Worm (Caenorhabditis elegans) whole organism, L4 larva: ENCODE data around the gene T01H10.11.

Experiments used
- ceh-20 ChIP-seq: fragments of 200-800 bp; sonication (Bioruptor generic); IDR thresholded peaks from 2 replicates; pipeline ENCODE4 v1.3.6; 2022; ENCODE audit warnings: missing genetic modification reagents, missing genetic modification characterization, missing compliant biosample characterization
- dmd-9 ChIP-seq: fragments of 200-800 bp; sonication (Bioruptor generic); IDR thresholded peaks from 2 replicates; pipeline ENCODE4 v1.3.6; 2022; ENCODE audit warnings: missing genetic modification reagents, missing genetic modification characterization, missing compliant biosample characterization
- dve-1 ChIP-seq: sonication (generic microtip); optimal IDR thresholded peaks from 2 replicates; lab custom pipeline; 2017; ENCODE audit warnings: antibody characterized with exemption, mild to moderate bottlenecking, missing genetic modification characterization, missing compliant biosample characterization; ENCODE audit not compliant: insufficient read depth
- fos-1 ChIP-seq: fragments of 150-350 bp; optimal IDR thresholded peaks from 2 replicates; lab custom pipeline; 2014; ENCODE audit warnings: missing biosample characterization, missing genetic modification characterization
- madf-9 ChIP-seq: fragments of 200-800 bp; sonication (Bioruptor generic); conservative IDR thresholded peaks from 2 replicates; pipeline ENCODE4 v1.3.6; 2022; ENCODE audit warnings: missing genetic modification reagents, missing genetic modification characterization, missing compliant biosample characterization
- nhr-28 ChIP-seq: fragments of 150-350 bp; optimal IDR thresholded peaks from 2 replicates; lab custom pipeline; 2014; ENCODE audit warnings: missing biosample characterization, missing genetic modification characterization
- nhr-76 ChIP-seq: fragments of 150-350 bp; optimal IDR thresholded peaks from 2 replicates; lab custom pipeline; 2014; ENCODE audit warnings: missing biosample characterization, missing genetic modification characterization
- pha-4 ChIP-seq, 2 experiments: fragments of 150-350 bp in 1 of 2; fragments of 200-800 bp in 1 of 2; sonication (Bioruptor generic) in 1 of 2; IDR thresholded peaks in 1 of 2; optimal IDR thresholded peaks in 1 of 2; 2 replicates each; pipeline versions ENCODE4 v1.3.6 to Lab custom; 2014 to 2022; ENCODE audit warnings: missing genetic modification characterization in 2 of 2, missing genetic modification reagents in 2 of 2, missing biosample characterization in 1 of 2, missing compliant biosample characterization in 1 of 2
- pqm-1 ChIP-seq: sonication (generic microtip); optimal IDR thresholded peaks from 2 replicates; lab custom pipeline; 2017; ENCODE audit warnings: missing biosample characterization, missing genetic modification characterization
- rbr-2 ChIP-seq: sonication (generic microtip); optimal IDR thresholded peaks from 2 replicates; lab custom pipeline; 2016; ENCODE audit warnings: missing genotype, missing genetic modification characterization, missing compliant biosample characterization
- zfp-3 ChIP-seq: fragments of 200-800 bp; sonication (Bioruptor generic); conservative IDR thresholded peaks from 2 replicates; pipeline ENCODE4 v1.3.6; 2022; ENCODE audit warnings: missing genetic modification reagents, missing genetic modification characterization, missing compliant biosample characterization
- ztf-11 ChIP-seq: fragments of 150-350 bp; optimal IDR thresholded peaks from 2 replicates; lab custom pipeline; 2014; ENCODE audit warnings: missing biosample characterization, missing genetic modification characterization

DNA sequence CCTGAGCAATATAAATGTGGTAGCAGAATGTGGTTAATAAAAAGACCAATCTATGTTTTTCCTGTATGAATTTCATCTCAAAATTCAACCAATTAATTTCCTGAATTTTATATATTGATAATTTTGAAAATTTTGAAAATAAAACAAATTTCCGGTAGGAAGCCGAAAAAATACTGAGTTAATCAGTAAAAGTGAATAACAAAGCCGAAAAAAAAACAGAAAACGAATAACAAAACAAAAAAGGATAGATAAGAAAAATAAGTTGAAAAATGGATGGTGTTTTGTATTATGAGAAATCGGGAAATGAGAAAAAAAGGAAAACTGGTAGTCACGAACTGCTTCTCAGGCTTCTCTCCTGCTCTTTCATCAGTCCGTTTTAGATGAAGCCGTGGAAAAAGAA, 49.5 kb upstream of the T01H10.11 start, which contains the start of gene tmem-145:
- no peak for TF ChIP-seq ztf-11 (tag; lab: Kevin White, UChicago)
- no peak for TF ChIP-seq nhr-28
- no peak for TF ChIP-seq rbr-2 (tag; lab: Kevin White, UChicago)
- no peak for TF ChIP-seq fos-1 (tag; lab: Kevin White, UChicago)
- no peak for TF ChIP-seq ceh-20 (GFP tag; lab: Robert Waterston, UW)
- no peak for TF ChIP-seq nhr-76 (tag; lab: Kevin White, UChicago)
- no peak for TF ChIP-seq madf-9
- TF ChIP-seq pha-4 (GFP tag; IDR thresholded peaks at IDR 0.05; lab: Robert Waterston, UW), result no peak
- no peak for TF ChIP-seq pha-4 (tag; optimal IDR thresholded peaks at IDR 0.05; lab: Kevin White, UChicago)
- TF ChIP-seq dmd-9 (GFP tag; lab: Robert Waterston, UW), result no peak
- no peak for TF ChIP-seq zfp-3 (GFP tag; lab: Robert Waterston, UW)
- TF ChIP-seq dve-1 (tag; lab: Kevin White, UChicago), result no peak
- no peak for TF ChIP-seq pqm-1 (tag; lab: Kevin White, UChicago)
